Fruit fly (Drosophila melanogaster) Kc167 (cell line): ENCODE data around the gene CG15040.

ENCODE experiments used
- Myc ChIP-seq: fragments of >200 bp; optimal IDR thresholded peaks from 2 replicates; lab custom pipeline; 2017; ENCODE audit warnings: missing external identifiers
- Sin3A ChIP-seq: fragments of >200 bp; optimal IDR thresholded peaks from 2 replicates; lab custom pipeline; 2018; ENCODE audit warnings: missing external identifiers
- h ChIP-seq: fragments of >200 bp; optimal IDR thresholded peaks from 3 replicates; lab custom pipeline; 2018; ENCODE audit warnings: missing external identifiers
- insv ChIP-seq: fragments of >200 bp; optimal IDR thresholded peaks from 3 replicates; lab custom pipeline; 2018; ENCODE audit warnings: missing external identifiers
- psq ChIP-seq: fragments of >200 bp; optimal IDR thresholded peaks from 2 replicates; lab custom pipeline; 2017; ENCODE audit warnings: missing external identifiers
- ttk ChIP-seq: sonication (Bioruptor generic); optimal IDR thresholded peaks from 2 replicates; lab custom pipeline; 2017; ENCODE audit warnings: missing external identifiers

DNA sequence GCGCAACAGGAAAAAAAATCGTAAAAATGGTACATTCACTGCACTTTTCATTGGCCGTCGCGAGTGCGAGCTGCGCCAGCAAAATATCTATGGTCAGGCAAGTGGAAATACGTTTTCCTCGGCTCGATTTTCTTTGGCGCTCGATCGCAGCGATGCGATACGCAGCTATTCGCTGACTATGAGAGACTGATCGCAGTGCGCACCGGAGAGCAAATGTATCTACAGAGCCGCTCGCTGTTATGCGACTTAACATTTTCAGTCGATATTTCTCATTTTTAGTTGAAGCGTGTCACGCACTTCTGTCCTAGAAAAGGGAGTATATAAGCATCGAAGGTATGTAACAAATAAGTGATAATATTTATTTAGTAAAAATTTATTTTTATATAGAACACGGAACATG, 17.3 kb upstream of the CG15040 start, which contains the start of gene wgn:
- no peak for TF ChIP-seq ttk (lab: Kevin White, UChicago)
- TF ChIP-seq Sin3A (lab: Kevin White, UChicago): no peak
- no peak for TF ChIP-seq h
- no peak for TF ChIP-seq psq (lab: Kevin White, UChicago)
- no peak for TF ChIP-seq insv (lab: Kevin White, UChicago)
- TF ChIP-seq Myc: no peak
